Worm (Caenorhabditis elegans) whole organism, mixed stage, embryonic: ENCODE data around the gene F54D5.15.

Source experiments
- M03D4.4 ChIP-seq: sonication (generic microtip); optimal IDR thresholded peaks from 2 replicates; lab custom pipeline; 2017; ENCODE audit warnings: mild to moderate bottlenecking, missing genetic modification characterization, missing compliant biosample characterization
- bed-3 ChIP-seq: fragments of 200-800 bp; sonication (Bioruptor generic); optimal IDR thresholded peaks from 3 replicates; lab custom pipeline; 2018; ENCODE audit warnings: mild to moderate bottlenecking, missing genetic modification characterization, moderate library complexity, missing compliant biosample characterization
- ceh-39 ChIP-seq: fragments of 150-350 bp; optimal IDR thresholded peaks from 2 replicates; lab custom pipeline; 2014; ENCODE audit warnings: missing biosample characterization, missing genetic modification characterization
- ceh-43 ChIP-seq: fragments of 200-800 bp; sonication (Bioruptor generic); optimal IDR thresholded peaks from 2 replicates; lab custom pipeline; 2018; ENCODE audit warnings: mild to moderate bottlenecking, missing genetic modification characterization, moderate library complexity, missing compliant biosample characterization
- ceh-83 ChIP-seq: fragments of 200-800 bp; sonication (Bioruptor generic); optimal IDR thresholded peaks from 2 replicates; lab custom pipeline; 2018; ENCODE audit warnings: mild to moderate bottlenecking, missing genetic modification characterization, missing compliant biosample characterization
- ces-1 ChIP-seq: fragments of 150-350 bp; optimal IDR thresholded peaks from 2 replicates; lab custom pipeline; 2014; ENCODE audit warnings: missing biosample characterization, missing genetic modification reagents, missing genetic modification characterization
- cnd-1 ChIP-seq: fragments of 200-800 bp; sonication (Bioruptor generic); optimal IDR thresholded peaks from 2 replicates; lab custom pipeline; 2018; ENCODE audit warnings: mild to moderate bottlenecking, missing genetic modification characterization, missing compliant biosample characterization
- drap-1 ChIP-seq: fragments of 200-800 bp; sonication (Bioruptor generic); optimal IDR thresholded peaks from 3 replicates; lab custom pipeline; 2018; ENCODE audit warnings: mild to moderate bottlenecking, missing genetic modification characterization, missing compliant biosample characterization
- elt-1 ChIP-seq: sonication (generic microtip); optimal IDR thresholded peaks from 2 replicates; lab custom pipeline; 2017; ENCODE audit warnings: missing genetic modification characterization, mild to moderate bottlenecking, missing compliant biosample characterization, antibody characterized with exemption, moderate library complexity, borderline replicate concordance; ENCODE audit not compliant: insufficient read depth
- elt-3 ChIP-seq: fragments of 150-350 bp; optimal IDR thresholded peaks from 2 replicates; lab custom pipeline; 2014; ENCODE audit warnings: missing biosample characterization, missing genetic modification characterization
- flh-1 ChIP-seq: fragments of 200-800 bp; sonication (Bioruptor generic); optimal IDR thresholded peaks from 2 replicates; lab custom pipeline; 2018; ENCODE audit warnings: mild to moderate bottlenecking, missing genetic modification characterization, moderate library complexity, missing compliant biosample characterization
- ham-2 ChIP-seq: fragments of 200-800 bp; sonication (Bioruptor generic); optimal IDR thresholded peaks from 2 replicates; lab custom pipeline; 2018; ENCODE audit warnings: mild to moderate bottlenecking, missing genetic modification characterization, missing compliant biosample characterization
- hlh-1 ChIP-seq: fragments of 150-350 bp; optimal IDR thresholded peaks from 2 replicates; lab custom pipeline; 2014; ENCODE audit warnings: missing biosample characterization, missing genetic modification reagents, missing genetic modification characterization
- lin-13 ChIP-seq: fragments of 150-350 bp; optimal IDR thresholded peaks from 2 replicates; lab custom pipeline; 2014; ENCODE audit warnings: missing biosample characterization, missing genetic modification characterization
- lin-32 ChIP-seq: fragments of 200-800 bp; sonication (Bioruptor generic); optimal IDR thresholded peaks from 2 replicates; lab custom pipeline; 2018; ENCODE audit warnings: mild to moderate bottlenecking, missing genetic modification characterization, missing compliant biosample characterization
- lsy-2 ChIP-seq: fragments of 150-350 bp; optimal IDR thresholded peaks from 2 replicates; lab custom pipeline; 2014; ENCODE audit warnings: missing biosample characterization, missing genetic modification characterization
- mab-5 ChIP-seq: fragments of 150-350 bp; optimal IDR thresholded peaks from 2 replicates; lab custom pipeline; 2014; ENCODE audit warnings: missing biosample characterization, missing genetic modification characterization
- mep-1 ChIP-seq: fragments of 150-350 bp; optimal IDR thresholded peaks from 2 replicates; lab custom pipeline; 2017; ENCODE audit warnings: missing biosample characterization, missing genetic modification reagents, missing genetic modification characterization, inconsistent platforms
- mls-2 ChIP-seq: sonication (generic microtip); optimal IDR thresholded peaks from 2 replicates; lab custom pipeline; 2016; ENCODE audit warnings: mild to moderate bottlenecking, missing genetic modification characterization, moderate library complexity, missing compliant biosample characterization
- nhr-12 ChIP-seq: fragments of 150-350 bp; optimal IDR thresholded peaks from 2 replicates; lab custom pipeline; 2014; ENCODE audit warnings: missing biosample characterization, missing genetic modification characterization
- nhr-2 ChIP-seq: fragments of 150-350 bp; optimal IDR thresholded peaks from 2 replicates; lab custom pipeline; 2014; ENCODE audit warnings: missing biosample characterization, missing genetic modification characterization
- nhr-237 ChIP-seq: fragments of 150-350 bp; optimal IDR thresholded peaks from 2 replicates; lab custom pipeline; 2014; ENCODE audit warnings: missing biosample characterization, missing genetic modification characterization
- nhr-28 ChIP-seq: fragments of 150-350 bp; optimal IDR thresholded peaks from 2 replicates; lab custom pipeline; 2014; ENCODE audit warnings: missing biosample characterization, missing genetic modification characterization
- nhr-76 ChIP-seq: sonication (generic microtip); optimal IDR thresholded peaks from 2 replicates; lab custom pipeline; 2017; ENCODE audit warnings: missing biosample characterization, missing genetic modification characterization
- pha-4 ChIP-seq: fragments of 150-350 bp; optimal IDR thresholded peaks from 2 replicates; lab custom pipeline; 2018; ENCODE audit warnings: missing biosample characterization, missing genetic modification reagents, missing genetic modification characterization
- sem-2 ChIP-seq: fragments of 200-800 bp; sonication (Bioruptor generic); optimal IDR thresholded peaks from 2 replicates; lab custom pipeline; 2018; ENCODE audit warnings: mild to moderate bottlenecking, missing genetic modification characterization, missing compliant biosample characterization
- snpc-4 ChIP-seq: fragments of 150-350 bp; optimal IDR thresholded peaks from 2 replicates; lab custom pipeline; 2014; ENCODE audit warnings: missing biosample characterization, missing genetic modification characterization
- sptf-1 ChIP-seq: sonication (generic microtip); optimal IDR thresholded peaks from 2 replicates; lab custom pipeline; 2017; ENCODE audit warnings: mild to moderate bottlenecking, missing genetic modification characterization, moderate library complexity, missing compliant biosample characterization
- tbx-8 ChIP-seq: fragments of 200-800 bp; sonication (Bioruptor generic); optimal IDR thresholded peaks from 2 replicates; lab custom pipeline; 2018; ENCODE audit warnings: mild to moderate bottlenecking, missing genetic modification characterization, moderate library complexity, missing compliant biosample characterization
- unc-120 ChIP-seq: sonication (generic microtip); optimal IDR thresholded peaks from 2 replicates; lab custom pipeline; 2017; ENCODE audit warnings: missing genetic modification characterization, missing compliant biosample characterization; ENCODE audit not compliant: poor library complexity, severe bottlenecking
- unc-39 ChIP-seq: fragments of 150-350 bp; optimal IDR thresholded peaks from 2 replicates; lab custom pipeline; 2014; ENCODE audit warnings: missing biosample characterization, missing genetic modification characterization
- zip-8 ChIP-seq: fragments of 150-350 bp; optimal IDR thresholded peaks from 2 replicates; lab custom pipeline; 2014; ENCODE audit warnings: missing biosample characterization, missing genetic modification characterization
- ztf-11 ChIP-seq: fragments of 150-350 bp; optimal IDR thresholded peaks from 2 replicates; lab custom pipeline; 2014; ENCODE audit warnings: missing biosample characterization, missing genetic modification characterization

Gene F54D5.15

DNA sequence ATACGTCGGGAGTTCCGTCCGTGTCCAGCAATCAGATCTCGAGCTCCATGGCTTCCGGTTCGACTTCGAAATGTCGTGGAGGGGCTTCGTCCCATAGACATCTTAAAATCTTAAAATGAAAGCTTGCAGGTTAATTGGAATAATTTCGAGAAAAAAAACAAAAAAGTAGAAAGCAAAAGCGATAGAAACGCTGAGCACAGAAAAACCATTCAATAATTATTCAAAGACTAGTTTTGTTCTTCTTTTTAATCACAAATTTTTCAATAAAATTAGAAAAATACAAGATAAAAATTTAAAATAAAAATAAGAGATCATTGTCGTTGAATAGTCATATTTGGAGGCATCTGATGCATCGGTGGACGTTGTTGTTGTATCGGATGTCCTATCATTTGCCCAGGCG is 37.1 kb downstream of the F54D5.15 start, which contains the start of gene age-1:
Gene age-1 (minus strand): TSS at position 101 of the 400 bp plus-strand sequence.
- TF ChIP-seq flh-1 (GFP tag; lab: Kevin White, UChicago) (no peak), ceh-83 (GFP tag; lab: Kevin White, UChicago) (no peak), elt-1 (tag; lab: Kevin White, UChicago) (no peak), nhr-76 (tag; lab: Kevin White, UChicago) (no peak), mls-2 (no peak), lin-13 (no peak), snpc-4 (tag; lab: Kevin White, UChicago) (no peak), sptf-1 (tag; lab: Kevin White, UChicago) (no peak), hlh-1 (tag; lab: Kevin White, UChicago) (no peak), nhr-2 (tag; lab: Kevin White, UChicago) (no peak), ceh-39 (tag; lab: Kevin White, UChicago) (no peak), zip-8 (no peak), lin-32 (no peak), unc-120 (tag; lab: Kevin White, UChicago) (no peak), nhr-12 (no peak), nhr-237 (tag; lab: Kevin White, UChicago) (no peak), ham-2 (GFP tag; lab: Kevin White, UChicago) (no peak)
- TF ChIP-seq, all 35 proteins: peak for 0

DNA sequence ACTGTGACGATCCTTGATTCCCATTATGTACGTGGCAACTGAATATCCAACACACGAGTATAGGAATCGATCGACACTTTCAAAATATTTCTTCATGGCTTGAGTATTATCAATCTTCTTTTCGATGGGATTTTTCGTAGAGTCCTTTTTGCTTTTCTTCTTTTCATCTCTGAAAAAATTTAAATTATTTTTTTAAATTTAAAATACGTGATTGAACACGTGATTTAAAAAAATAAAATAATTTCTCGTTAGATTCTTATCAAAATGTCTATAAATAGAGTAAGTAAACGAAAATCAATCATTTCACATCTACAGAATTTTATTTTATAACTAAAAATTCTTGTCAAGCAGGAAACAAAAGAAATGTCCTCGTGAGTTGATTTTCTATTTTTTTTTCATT is 42.7 kb downstream of the F54D5.15 start, which contains the start of gene Y62F5A.10:
Gene Y62F5A.10 (plus strand): TSS at position 301 of the 400 bp plus-strand sequence.
- TF ChIP-seq nhr-237 (tag; lab: Kevin White, UChicago) (no peak), ham-2 (GFP tag; lab: Kevin White, UChicago) (no peak), elt-1 (tag; lab: Kevin White, UChicago) (no peak), mep-1 (tag; lab: Kevin White, UChicago) (no peak), pha-4 (tag; lab: Kevin White, UChicago) (no peak), drap-1 (GFP tag; lab: Kevin White, UChicago) (no peak), lin-13 (no peak), sem-2 (no peak), lsy-2 (tag; lab: Kevin White, UChicago) (no peak), M03D4.4 (no peak), cnd-1 (tag; lab: Kevin White, UChicago) (no peak), ceh-39 (tag; lab: Kevin White, UChicago) (no peak), mab-5 (no peak), nhr-76 (tag; lab: Kevin White, UChicago) (no peak), sptf-1 (tag; lab: Kevin White, UChicago) (no peak)

DNA sequence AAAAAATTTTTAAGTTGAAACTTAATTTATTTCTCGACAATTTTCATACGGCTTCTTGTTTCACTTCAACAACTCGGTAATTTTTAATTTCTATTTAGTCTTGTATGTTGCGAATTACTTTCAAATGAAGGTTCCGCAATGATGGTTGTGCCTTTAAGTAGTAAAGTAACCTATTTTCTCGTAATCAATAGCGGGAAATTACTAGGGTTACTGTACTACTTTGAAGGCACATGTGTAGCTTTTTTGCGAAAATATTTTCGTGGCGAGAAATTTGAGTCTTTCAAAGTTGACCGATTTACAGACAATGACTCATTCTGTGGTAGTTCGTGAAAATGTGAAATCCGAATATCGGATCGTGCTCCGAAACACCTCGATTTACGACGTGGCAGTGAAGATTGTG is 45.8 kb downstream of the F54D5.15 start, which contains the start of gene B0334.10:
Gene B0334.10 (plus strand): TSS at position 301 of the 400 bp plus-strand sequence.
- TF ChIP-seq lin-32 (no peak), mls-2 (no peak), nhr-12 (no peak), elt-3 (tag; lab: Kevin White, UChicago) (no peak), nhr-237 (tag; lab: Kevin White, UChicago) (no peak), unc-39 (no peak), nhr-28 (no peak), snpc-4 (tag; lab: Kevin White, UChicago) (no peak), sem-2 (no peak), unc-120 (tag; lab: Kevin White, UChicago) (no peak), ztf-11 (tag; lab: Kevin White, UChicago) (no peak), lsy-2 (tag; lab: Kevin White, UChicago) (no peak), ham-2 (GFP tag; lab: Kevin White, UChicago) (no peak), hlh-1 (tag; lab: Kevin White, UChicago) (no peak)

DNA sequence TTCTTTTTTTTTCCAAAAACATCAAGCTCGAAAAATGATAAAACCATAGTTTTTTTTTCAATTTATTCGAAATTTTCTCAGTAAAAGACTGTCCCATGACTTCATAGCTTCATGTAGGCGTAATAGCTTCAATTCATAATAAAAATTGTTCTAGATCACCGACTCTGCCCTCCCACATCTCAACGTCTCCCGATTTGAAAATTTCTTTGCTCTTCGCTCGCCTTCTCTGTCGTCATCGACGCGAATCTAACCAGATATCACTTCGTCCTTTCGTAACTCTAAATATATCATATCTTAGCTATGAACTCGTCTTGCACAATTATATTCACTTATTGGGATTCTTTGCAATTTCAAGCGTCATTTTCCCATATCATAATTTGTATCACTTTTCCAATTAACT is 49.3 kb downstream of the F54D5.15 start, which contains the start of gene srh-44:
Gene srh-44 (plus strand): TSS at position 301 of the 400 bp plus-strand sequence.
- TF ChIP-seq elt-3 (tag; lab: Kevin White, UChicago) (no peak), elt-1 (tag; lab: Kevin White, UChicago) (no peak), ceh-43 (GFP tag; lab: Kevin White, UChicago) (no peak), ham-2 (GFP tag; lab: Kevin White, UChicago) (no peak), tbx-8 (no peak), unc-120 (tag; lab: Kevin White, UChicago) (no peak), bed-3 (GFP tag; lab: Kevin White, UChicago) (no peak), ces-1 (GFP tag; lab: Kevin White, UChicago) (no peak), nhr-237 (tag; lab: Kevin White, UChicago) (no peak)
